Comparison of ENCODE assay signal across 2 worm cellular contexts in genomic region chrII:920326-920725, ce11.
A peak's percentile ranks its signal among the peaks of the same experiment; 100 is the strongest.
TF ChIP-seq lines count a peak whose summit lies in the region.

No protein-coding gene starts in this region.

TF ChIP-seq in whole organism, L1 larva, 84 proteins besides CTCF, POLR2A, EP300 and RAD21:
- no peak for TF ChIP-seq efl-1 (optimal IDR thresholded peaks at IDR 0.05; lab: Kevin White, UChicago)
- TF ChIP-seq efl-1 (GFP tag; optimal IDR thresholded peaks at IDR 0.05 in 1 of 2; lab: Kevin White, UChicago), result peak in 1 of 2 experiments; percentile 52
- no peak for TF ChIP-seq nhr-77 (tag; optimal IDR thresholded peaks at IDR 0.05; lab: Kevin White, UChicago)
- TF ChIP-seq ets-5 (GFP tag; IDR thresholded peaks at IDR 0.05; lab: Robert Waterston, UW), result no peak
- TF ChIP-seq elt-2 (tag; optimal IDR thresholded peaks at IDR 0.05; lab: Kevin White, UChicago), result peak; percentile 64
- TF ChIP-seq fkh-8 (tag; optimal IDR thresholded peaks at IDR 0.05; lab: Kevin White, UChicago), result no peak
TF ChIP-seq in whole organism, L1 larva: peak in this region for 2.

TF ChIP-seq in whole organism, L3 larva, 47 proteins besides CTCF, POLR2A, EP300 and RAD21:
- TF ChIP-seq elt-2 (tag; optimal IDR thresholded peaks at IDR 0.05; lab: Kevin White, UChicago), result peak; percentile 52
- no peak for TF ChIP-seq R02D3.7 (tag; optimal IDR thresholded peaks at IDR 0.05; lab: Kevin White, UChicago)
- TF ChIP-seq ama-1 (optimal IDR thresholded peaks at IDR 0.05; lab: Kevin White, UChicago), result no peak
- TF ChIP-seq ceh-9 (tag; optimal IDR thresholded peaks at IDR 0.05; lab: Kevin White, UChicago), result no peak

Comparison
In these comparisons a context has a peak if more than half of its experiments do, and no peak if none do; other contexts are left out.
1. Of the 26 proteins assayed by ChIP-seq in both whole organism, L1 larva and whole organism, L3 larva: peak only in whole organism, L1 larva: none; only in whole organism, L3 larva: none; in both: elt-2; in neither: 25.